Fruit fly (Drosophila melanogaster) whole organism, embryonic: ENCODE measurements around the gene CG17027.

Experiments
- Ada2b ChIP-seq: fragments of 200-800 bp; sonication (Bioruptor generic); IDR thresholded peaks from 2 replicates; pipeline ENCODE4 v1.3.6; 2022; ENCODE audit warnings: missing biosample characterization, missing genetic modification characterization
- Awh ChIP-seq: fragments of 200-800 bp; sonication (Bioruptor generic); IDR thresholded peaks from 2 replicates; pipeline ENCODE4, ENCODE4 v1.3.6; 2022; ENCODE audit warnings: missing biosample characterization, missing genetic modification characterization
- Blimp-1 ChIP-seq: fragments of 200-800 bp; sonication (Bioruptor generic); optimal IDR thresholded peaks from 3 replicates; lab custom pipeline; 2018; ENCODE audit warnings: missing biosample characterization, missing genetic modification characterization, mild to moderate bottlenecking, moderate library complexity, missing genetic modification reagents
- BtbVII ChIP-seq: fragments of 200-800 bp; sonication (Bioruptor generic); optimal IDR thresholded peaks from 3 replicates; lab custom pipeline; 2017; ENCODE audit warnings: missing biosample characterization, mild to moderate bottlenecking, missing genetic modification characterization
- CG10431 ChIP-seq: fragments of 200-800 bp; sonication (Bioruptor generic); optimal IDR thresholded peaks from 3 replicates; lab custom pipeline; 2018; ENCODE audit warnings: missing biosample characterization, mild to moderate bottlenecking, missing genetic modification characterization
- CG11560 ChIP-seq: fragments of 200-800 bp; sonication (Bioruptor generic); IDR thresholded peaks from 3 replicates; pipeline ENCODE4 v1.3.6; 2022; ENCODE audit warnings: missing biosample characterization, missing genetic modification characterization
- CG11723 ChIP-seq: fragments of 200-800 bp; sonication (Bioruptor generic); optimal IDR thresholded peaks from 2 replicates; lab custom pipeline; 2017; ENCODE audit warnings: missing biosample characterization, mild to moderate bottlenecking, missing genetic modification characterization
- CG12769 ChIP-seq: fragments of 200-800 bp; sonication (Bioruptor generic); optimal IDR thresholded peaks from 2 replicates; lab custom pipeline; 2019; ENCODE audit warnings: missing biosample characterization, mild to moderate bottlenecking, missing genetic modification characterization, moderate library complexity
- CG13123 ChIP-seq: fragments of 200-800 bp; sonication (Bioruptor generic); optimal IDR thresholded peaks from 2 replicates; lab custom pipeline; 2016; ENCODE audit warnings: missing biosample characterization, missing genetic modification characterization
- CG13296 ChIP-seq: fragments of 200-800 bp; sonication (Bioruptor generic); optimal IDR thresholded peaks from 3 replicates; lab custom pipeline; 2018; ENCODE audit warnings: missing biosample characterization, mild to moderate bottlenecking, missing genetic modification characterization
- CG13624 ChIP-seq: fragments of 200-800 bp; sonication (Bioruptor generic); optimal IDR thresholded peaks from 2 replicates; lab custom pipeline; 2016; ENCODE audit warnings: missing biosample characterization, missing genetic modification characterization
- CG15696 ChIP-seq: fragments of 200-800 bp; sonication (Bioruptor generic); optimal IDR thresholded peaks from 2 replicates; lab custom pipeline; 2019; ENCODE audit warnings: missing biosample characterization, mild to moderate bottlenecking, missing genetic modification characterization, moderate library complexity
- CG16863 ChIP-seq: fragments of 200-800 bp; sonication (Bioruptor generic); optimal IDR thresholded peaks from 3 replicates; lab custom pipeline; 2016; ENCODE audit warnings: missing biosample characterization, missing genetic modification characterization
- CG17361 ChIP-seq: fragments of 200-800 bp; sonication (Bioruptor generic); IDR thresholded peaks from 3 replicates; pipeline ENCODE4 v1.3.6; 2022; ENCODE audit warnings: missing biosample characterization, missing genetic modification characterization
- CG30020 ChIP-seq: fragments of 200-800 bp; optimal IDR thresholded peaks from 2 replicates; lab custom pipeline; 2019; ENCODE audit warnings: missing biosample characterization, mild to moderate bottlenecking, missing genetic modification characterization, moderate library complexity
- CG30403 ChIP-seq: fragments of 200-800 bp; sonication (Bioruptor generic); optimal IDR thresholded peaks from 3 replicates; lab custom pipeline; 2016; ENCODE audit warnings: missing biosample characterization, missing genetic modification characterization
- CG7271 ChIP-seq: fragments of 200-800 bp; sonication (Bioruptor generic); optimal IDR thresholded peaks from 2 replicates; lab custom pipeline; 2018; ENCODE audit warnings: missing biosample characterization, mild to moderate bottlenecking, missing genetic modification characterization, moderate library complexity
- CG7745 ChIP-seq: fragments of 200-800 bp; sonication (Bioruptor generic); optimal IDR thresholded peaks from 2 replicates; lab custom pipeline; 2018; ENCODE audit warnings: missing biosample characterization, mild to moderate bottlenecking, missing genetic modification characterization, moderate library complexity
- CG9609 ChIP-seq: fragments of 200-800 bp; sonication (Bioruptor generic); optimal IDR thresholded peaks from 3 replicates; lab custom pipeline; 2016; ENCODE audit warnings: missing biosample characterization, missing genetic modification characterization
- CkIIα-i1 ChIP-seq: fragments of 200-800 bp; sonication (Bioruptor generic); IDR thresholded peaks from 2 replicates; pipeline ENCODE4 v1.3.6; 2022; ENCODE audit warnings: missing biosample characterization, missing genetic modification characterization
- Dip2 ChIP-seq: fragments of 200-800 bp; sonication (Bioruptor generic); IDR thresholded peaks from 2 replicates; pipeline ENCODE4 v1.3.6; 2022; ENCODE audit warnings: missing biosample characterization, missing genetic modification characterization
- GATAe ChIP-seq: fragments of 200-800 bp; sonication (Bioruptor generic); conservative IDR thresholded peaks from 2 replicates; pipeline ENCODE4 v1.3.6; 2022; ENCODE audit warnings: missing biosample characterization, missing genetic modification characterization
- Gsc ChIP-seq: fragments of 200-800 bp; sonication (Bioruptor generic); IDR thresholded peaks from 2 replicates; pipeline ENCODE4 v1.3.6; 2022; ENCODE audit warnings: missing biosample characterization, missing genetic modification characterization
- Hmr ChIP-seq: fragments of 200-800 bp; sonication (Bioruptor generic); optimal IDR thresholded peaks from 3 replicates; lab custom pipeline; 2017; ENCODE audit warnings: mild to moderate bottlenecking, missing biosample characterization, missing genetic modification reagents, missing genetic modification characterization
- Hmx ChIP-seq: fragments of 200-800 bp; sonication (Bioruptor generic); optimal IDR thresholded peaks from 2 replicates; lab custom pipeline; 2016; ENCODE audit warnings: missing biosample characterization, missing genetic modification characterization
- Hr3 ChIP-seq: fragments of 200-800 bp; sonication (Bioruptor generic); optimal IDR thresholded peaks from 3 replicates; lab custom pipeline; 2016; ENCODE audit warnings: missing biosample characterization, missing genetic modification characterization
- Lhr ChIP-seq: fragments of 200-800 bp; sonication (Bioruptor generic); optimal IDR thresholded peaks from 3 replicates; lab custom pipeline; 2017; ENCODE audit warnings: mild to moderate bottlenecking, missing biosample characterization, missing genetic modification reagents, missing genetic modification characterization
- Opbp ChIP-seq: fragments of 200-800 bp; sonication (Bioruptor generic); IDR thresholded peaks from 3 replicates; pipeline ENCODE4 v1.3.6; 2022; ENCODE audit warnings: missing biosample characterization, missing genetic modification characterization; ENCODE audit not compliant: partially characterized antibody
- Pdp1 ChIP-seq, 2 experiments: fragments of 200-800 bp; sonication (Bioruptor generic); optimal IDR thresholded peaks; 3 replicates each; lab custom pipeline; 2016; ENCODE audit warnings: missing biosample characterization in 2 of 2, missing genetic modification characterization in 2 of 2, mild to moderate bottlenecking in 1 of 2, moderate library complexity in 1 of 2
- Sox100B ChIP-seq: fragments of 200-800 bp; sonication (Bioruptor generic); optimal IDR thresholded peaks from 3 replicates; lab custom pipeline; 2018; ENCODE audit warnings: missing biosample characterization, mild to moderate bottlenecking, missing genetic modification characterization
- Xbp1 ChIP-seq: fragments of 200-800 bp; sonication (Bioruptor generic); optimal IDR thresholded peaks from 3 replicates; lab custom pipeline; 2016; ENCODE audit warnings: missing biosample characterization, mild to moderate bottlenecking, missing genetic modification characterization
- ash1 ChIP-seq: fragments of 200-800 bp; sonication (Bioruptor generic); optimal IDR thresholded peaks from 2 replicates; lab custom pipeline; 2018; ENCODE audit warnings: missing biosample characterization, mild to moderate bottlenecking, missing genetic modification characterization
- bowl ChIP-seq: fragments of 200-800 bp; sonication (Bioruptor generic); IDR thresholded peaks from 2 replicates; pipeline ENCODE4 v1.3.6; 2022; ENCODE audit warnings: missing biosample characterization, missing genetic modification characterization
- br ChIP-seq: fragments of >200 bp; optimal IDR thresholded peaks from 2 replicates; lab custom pipeline; 2017
- cas ChIP-seq: fragments of 200-800 bp; sonication (Bioruptor generic); IDR thresholded peaks from 2 replicates; pipeline ENCODE4 v1.3.6; 2022; ENCODE audit warnings: missing biosample characterization, missing genetic modification characterization
- cg ChIP-seq: fragments of 200-800 bp; sonication (Bioruptor generic); optimal IDR thresholded peaks from 3 replicates; lab custom pipeline; 2019; ENCODE audit warnings: missing biosample characterization, mild to moderate bottlenecking, missing genetic modification characterization, moderate library complexity
- crc ChIP-seq: fragments of 200-800 bp; sonication (Bioruptor generic); optimal IDR thresholded peaks from 2 replicates; lab custom pipeline; 2016; ENCODE audit warnings: missing biosample characterization, missing genetic modification characterization
- crp ChIP-seq, 2 experiments: fragments of 200-800 bp; sonication (Bioruptor generic); optimal IDR thresholded peaks; 2 replicates in 1 of 2; 3 replicates in 1 of 2; lab custom pipeline; 2017; ENCODE audit warnings: missing biosample characterization in 2 of 2, missing genetic modification characterization in 2 of 2, mild to moderate bottlenecking in 1 of 2, moderate library complexity in 1 of 2
- dmrt11E ChIP-seq: fragments of 200-800 bp; sonication (Bioruptor generic); optimal IDR thresholded peaks from 3 replicates; lab custom pipeline; 2018; ENCODE audit warnings: missing biosample characterization, mild to moderate bottlenecking, missing genetic modification characterization, moderate library complexity
- gro ChIP-seq: fragments of 200-800 bp; sonication (Bioruptor generic); optimal IDR thresholded peaks from 2 replicates; lab custom pipeline; 2016; ENCODE audit warnings: missing biosample characterization, missing genetic modification characterization
- hkb ChIP-seq, 2 experiments: fragments of 200-800 bp in 1 of 2; fragments of >200 bp in 1 of 2; sonication (Bioruptor generic) in 1 of 2; IDR thresholded peaks in 1 of 2; optimal IDR thresholded peaks in 1 of 2; 2 replicates each; pipeline versions ENCODE4 v1.3.6 to Lab custom; 2017 to 2022; ENCODE audit warnings: missing biosample characterization in 1 of 2, missing genetic modification characterization in 1 of 2
- ind ChIP-seq: fragments of 200-800 bp; sonication (Bioruptor generic); optimal IDR thresholded peaks from 3 replicates; lab custom pipeline; 2016; ENCODE audit warnings: missing biosample characterization, missing genetic modification characterization
- lola ChIP-seq, 3 experiments: fragments of >200 bp in 2 of 3; fragments of 200-800 bp in 1 of 3; sonication (Bioruptor generic) in 1 of 3; optimal IDR thresholded peaks; 2 replicates each; lab custom pipeline; 2017 to 2019; ENCODE audit warnings: missing biosample characterization in 3 of 3, missing genetic modification characterization in 3 of 3, mild to moderate bottlenecking in 1 of 3, moderate library complexity in 1 of 3
- nom ChIP-seq: fragments of 200-800 bp; sonication (Bioruptor generic); optimal IDR thresholded peaks from 2 replicates; lab custom pipeline; 2017; ENCODE audit warnings: missing biosample characterization, missing genetic modification characterization, mild to moderate bottlenecking, moderate library complexity, missing genetic modification reagents
- phol ChIP-seq: fragments of 200-800 bp; sonication (Bioruptor generic); optimal IDR thresholded peaks from 3 replicates; lab custom pipeline; 2018; ENCODE audit warnings: missing biosample characterization, mild to moderate bottlenecking, missing genetic modification characterization, moderate library complexity
- row ChIP-seq: fragments of 200-800 bp; sonication (Bioruptor generic); IDR thresholded peaks from 3 replicates; pipeline ENCODE4 v1.3.6; 2022; ENCODE audit warnings: missing biosample characterization, missing genetic modification characterization
- sqz ChIP-seq: fragments of 200-800 bp; sonication (Bioruptor generic); optimal IDR thresholded peaks from 3 replicates; lab custom pipeline; 2018; ENCODE audit warnings: missing biosample characterization, mild to moderate bottlenecking, missing genetic modification characterization
- tna ChIP-seq: fragments of 200-800 bp; sonication (Bioruptor generic); IDR thresholded peaks from 2 replicates; pipeline ENCODE4 v1.3.6; 2022; ENCODE audit warnings: missing biosample characterization, missing genetic modification characterization; ENCODE audit not compliant: partially characterized antibody
- unc-4 ChIP-seq: fragments of 200-800 bp; sonication (Bioruptor generic); IDR thresholded peaks from 2 replicates; pipeline ENCODE4 v1.3.6; 2022; ENCODE audit warnings: missing biosample characterization, missing genetic modification characterization; ENCODE audit not compliant: partially characterized antibody
- wek ChIP-seq: fragments of 200-800 bp; sonication (Bioruptor generic); optimal IDR thresholded peaks from 3 replicates; lab custom pipeline; 2018; ENCODE audit warnings: missing biosample characterization, mild to moderate bottlenecking, missing genetic modification characterization, moderate library complexity

The CG17027 gene

DNA sequence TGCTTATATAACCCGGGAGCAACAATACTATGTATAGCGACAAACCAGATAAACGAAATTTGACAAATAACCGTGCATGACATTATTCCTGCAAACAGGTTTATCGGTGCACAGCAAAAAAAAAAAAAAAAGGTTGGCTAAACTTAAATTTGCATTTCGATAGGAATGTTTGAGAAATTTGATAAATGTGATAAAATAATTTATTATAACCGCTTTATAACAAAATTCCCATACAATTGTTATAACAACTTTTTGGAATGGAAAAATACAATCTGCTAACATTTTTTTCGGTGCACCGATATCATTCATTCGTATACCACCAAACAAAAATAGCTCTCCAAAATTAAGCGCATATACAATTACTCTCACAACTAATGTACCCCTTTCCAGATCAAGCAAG, 2.3 kb upstream of the CG17027 start (continued):
- TF ChIP-seq tna (GFP tag; lab: Robert Waterston, UW): no peak
- peak; percentile 10 to 86 for TF ChIP-seq Pdp1 (GFP tag; optimal IDR thresholded peaks at IDR 0.05; lab: Kevin White, UChicago)
- no peak for TF ChIP-seq crc (GFP tag; lab: Kevin White, UChicago)
- TF ChIP-seq CG7745 (tag; lab: Kevin White, UChicago): no peak
- no peak for TF ChIP-seq CG30403 (GFP tag; lab: Kevin White, UChicago)
- TF ChIP-seq sqz (GFP tag; lab: Kevin White, UChicago): no peak
- no peak for TF ChIP-seq CG12769 (tag; lab: Kevin White, UChicago)
- no peak for TF ChIP-seq unc-4 (GFP tag; lab: Robert Waterston, UW)
- no peak for TF ChIP-seq CG7271
- TF ChIP-seq CkIIα-i1 (GFP tag; lab: Robert Waterston, UW): no peak
- no peak for TF ChIP-seq Lhr
- peak; percentile 39 for TF ChIP-seq CG13296 (GFP tag; lab: Kevin White, UChicago)
- peak; percentile 31 for TF ChIP-seq BtbVII (GFP tag; lab: Kevin White, UChicago)
- TF ChIP-seq phol (tag; lab: Kevin White, UChicago): peak; percentile 56
- TF ChIP-seq CG13624 (GFP tag; lab: Kevin White, UChicago): peak; percentile 35
- peak; percentile 76 for TF ChIP-seq Awh (GFP tag; lab: Robert Waterston, UW)
- TF ChIP-seq cas: no peak
- no peak for TF ChIP-seq ash1 (GFP tag; lab: Kevin White, UChicago)
- no peak for TF ChIP-seq nom (GFP tag; lab: Kevin White, UChicago)
- TF ChIP-seq crp (GFP tag; optimal IDR thresholded peaks at IDR 0.05; lab: Kevin White, UChicago): no peak
- no peak for TF ChIP-seq CG13123 (GFP tag; lab: Kevin White, UChicago)
- peak; percentile 52; the same call in 2 of the 3 replicates for TF ChIP-seq CG17361 (GFP tag; lab: Robert Waterston, UW)
- TF ChIP-seq Blimp-1 (GFP tag; lab: Kevin White, UChicago): no peak
- TF ChIP-seq br (lab: Kevin White, UChicago): no peak
- TF ChIP-seq Gsc (GFP tag; lab: Robert Waterston, UW): 0 out of 2 replicates have a peak, but pooled peaks have one; percentile 22
- no peak for TF ChIP-seq Opbp
- TF ChIP-seq cg (GFP tag; lab: Kevin White, UChicago): no peak
- TF ChIP-seq ind: peak; percentile 56
- no peak for TF ChIP-seq gro (GFP tag; lab: Kevin White, UChicago)
- TF ChIP-seq Hr3 (GFP tag; lab: Kevin White, UChicago): peak; percentile 31
- TF ChIP-seq CG9609: no peak
- no peak for TF ChIP-seq Hmr (GFP tag; lab: Kevin White, UChicago)
- no peak for TF ChIP-seq wek (GFP tag; lab: Kevin White, UChicago)
- TF ChIP-seq Dip2 (GFP tag; lab: Robert Waterston, UW): no peak
- TF ChIP-seq CG15696 (tag; lab: Kevin White, UChicago): no peak
- TF ChIP-seq Xbp1 (GFP tag; lab: Kevin White, UChicago): no peak
- no peak for TF ChIP-seq CG11723 (GFP tag; lab: Kevin White, UChicago)
- TF ChIP-seq CG30020 (tag; lab: Kevin White, UChicago): no peak
- TF ChIP-seq dmrt11E (tag; lab: Kevin White, UChicago): no peak
- TF ChIP-seq hkb (optimal IDR thresholded peaks at IDR 0.05; lab: Kevin White, UChicago): no peak
- peak; percentile 72 for TF ChIP-seq hkb (GFP tag; IDR thresholded peaks at IDR 0.05; lab: Robert Waterston, UW)
- peak; percentile 72 for TF ChIP-seq row (GFP tag; lab: Robert Waterston, UW)
- TF ChIP-seq CG11560 (tag; lab: Robert Waterston, UW): no peak
- peak; percentile 61 for TF ChIP-seq GATAe (GFP tag; lab: Robert Waterston, UW)
- peak; percentile 66 for TF ChIP-seq Ada2b
- TF ChIP-seq lola (GFP tag; optimal IDR thresholded peaks at IDR 0.05; lab: Kevin White, UChicago): no peak
- no peak for TF ChIP-seq Sox100B (GFP tag; lab: Kevin White, UChicago)
- no peak for TF ChIP-seq bowl (GFP tag; lab: Robert Waterston, UW)
- no peak for TF ChIP-seq CG10431 (GFP tag; lab: Kevin White, UChicago)
- TF ChIP-seq Hmx (GFP tag; lab: Kevin White, UChicago): no peak
- no peak for TF ChIP-seq CG16863 (GFP tag; lab: Kevin White, UChicago)
